Worm (Caenorhabditis elegans): ENCODE measurements around the gene C18D4.3.

DNA sequence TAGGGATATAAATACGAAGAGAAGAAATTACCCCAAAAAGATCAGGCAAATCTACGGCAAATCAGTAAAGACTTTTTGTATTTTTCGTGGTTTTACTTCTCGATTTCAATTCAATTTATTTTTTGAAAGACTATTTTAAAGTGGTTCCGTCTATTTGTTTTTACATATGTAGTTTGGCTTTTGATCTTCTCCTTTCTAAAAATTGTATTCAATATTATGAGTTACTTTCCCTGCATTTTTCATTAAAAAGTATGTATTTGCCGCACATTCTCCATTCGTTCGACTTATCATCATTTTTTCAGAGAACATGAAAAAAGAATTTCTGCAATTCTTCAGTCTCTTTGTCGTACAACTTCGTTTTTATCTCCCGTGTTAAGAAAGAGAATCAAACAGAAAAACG, 34.3 kb upstream of the C18D4.3 start, which contains the start of gene C38D9.2:
- no peak for TF ChIP-seq pag-3 (tag; optimal IDR thresholded peaks at IDR 0.05; ENCODE audit: borderline replicate concordance, insufficient read depth)
- TF ChIP-seq unc-62 (GFP tag; optimal IDR thresholded peaks at IDR 0.05): no peak
- no peak for TF ChIP-seq fkh-8 (tag; optimal IDR thresholded peaks at IDR 0.05)
- no peak for TF ChIP-seq snpc-4 (tag; optimal IDR thresholded peaks at IDR 0.05)
- no peak for TF ChIP-seq aly-2 (tag; optimal IDR thresholded peaks at IDR 0.05)

All from whole organism, L1 larva.